Worm (Caenorhabditis elegans): Measurements from ENCODE around the gene C18A11.2.
A peak's percentile ranks its signal among the peaks of the same experiment; 100 is the strongest.

C18A11.2 gene

ce11 chrX:8022728-8023127 is 44.6 kb upstream of the C18A11.2 start (continued):
- TF ChIP-seq ztf-3 (GFP tag; optimal IDR thresholded peaks at IDR 0.05) (no peak), him-1 (tag; optimal IDR thresholded peaks at IDR 0.05) (no peak), K12H6.12 (tag; optimal IDR thresholded peaks at IDR 0.05) (no peak), rpc-1 (optimal IDR thresholded peaks at IDR 0.05) (no peak), rpc-1 (tag; optimal IDR thresholded peaks at IDR 0.05) (no peak), T07F8.4 (tag; optimal IDR thresholded peaks at IDR 0.05) (no peak), F23B12.7 (tag; optimal IDR thresholded peaks at IDR 0.05; ENCODE audit: insufficient read depth) (no peak), lin-54 (GFP tag; optimal IDR thresholded peaks at IDR 0.05) (peak; percentile 19), T26A5.8 (tag; optimal IDR thresholded peaks at IDR 0.05) (no peak), rec-8 (tag; optimal IDR thresholded peaks at IDR 0.05) (no peak), egl-44 (GFP tag; IDR thresholded peaks at IDR 0.05) (peak; percentile 38; the same call in 1 of the 2 replicates), snpc-3.4 (tag; optimal IDR thresholded peaks at IDR 0.05) (no peak), ztf-28 (GFP tag; IDR thresholded peaks at IDR 0.05) (no peak), Y53G8AR.9 (GFP tag; conservative IDR thresholded peaks at IDR 0.05) (no peak), ZK185.1 (tag; optimal IDR thresholded peaks at IDR 0.05; ENCODE audit: poor library complexity, severe bottlenecking) (no peak), dpff-1 (tag; optimal IDR thresholded peaks at IDR 0.05) (no peak), ets-4 (GFP tag; optimal IDR thresholded peaks at IDR 0.05) (peak; percentile 42), F52B5.7 (tag; optimal IDR thresholded peaks at IDR 0.05) (no peak), mes-4 (tag; optimal IDR thresholded peaks at IDR 0.05) (no peak), madf-8 (GFP tag; conservative IDR thresholded peaks at IDR 0.05) (no peak), B0019.2 (GFP tag; conservative IDR thresholded peaks at IDR 0.05) (no peak), mcd-1 (GFP tag; IDR thresholded peaks at IDR 0.05) (no peak), repo-1 (tag; optimal IDR thresholded peaks at IDR 0.05) (peak; percentile 3), Y67H2A.10 (GFP tag; conservative IDR thresholded peaks at IDR 0.05) (no peak), zim-3 (tag; optimal IDR thresholded peaks at IDR 0.05) (no peak), hlh-26 (GFP tag; conservative IDR thresholded peaks at IDR 0.05) (no peak), F37B4.10 (GFP tag; IDR thresholded peaks at IDR 0.05) (no peak), pha-4 (tag; optimal IDR thresholded peaks at IDR 0.05) (peak; percentile 90), nfya-1 (tag; optimal IDR thresholded peaks at IDR 0.05; ENCODE audit: borderline replicate concordance, insufficient read depth) (no peak), lin-40 (tag; optimal IDR thresholded peaks at IDR 0.05) (no peak), cebp-1 (GFP tag; IDR thresholded peaks at IDR 0.05) (no peak), cebp-1 (tag; optimal IDR thresholded peaks at IDR 0.05) (peak; percentile 59), madf-6 (GFP tag; IDR thresholded peaks at IDR 0.05) (no peak), pbrm-1 (GFP tag; IDR thresholded peaks at IDR 0.05) (0 out of 2 replicates have a peak, but pooled peaks have one; percentile 10), nhr-27 (tag; optimal IDR thresholded peaks at IDR 0.05) (no peak), lin-26 (GFP tag; IDR thresholded peaks at IDR 0.05) (no peak), egl-18 (GFP tag; IDR thresholded peaks at IDR 0.05) (no peak), snpc-1.3 (tag; optimal IDR thresholded peaks at IDR 0.05; ENCODE audit: insufficient read depth) (no peak), unc-130 (GFP tag; optimal IDR thresholded peaks at IDR 0.05) (no peak), hsf-1 (GFP tag; IDR thresholded peaks at IDR 0.05) (no peak), madf-10 (tag; optimal IDR thresholded peaks at IDR 0.05) (no peak), B0261.1 (tag; optimal IDR thresholded peaks at IDR 0.05) (no peak), ceh-40 (GFP tag; IDR thresholded peaks at IDR 0.05) (no peak), ccch-3 (GFP tag; optimal IDR thresholded peaks at IDR 0.05) (no peak), Y79H2A.3 (GFP tag; conservative IDR thresholded peaks at IDR 0.05) (no peak), F49E8.2 (tag; optimal IDR thresholded peaks at IDR 0.05; ENCODE audit: insufficient read depth) (no peak), lsl-1 (GFP tag; optimal IDR thresholded peaks at IDR 0.05) (no peak), nhr-80 (tag; optimal IDR thresholded peaks at IDR 0.05) (peak; percentile 73), aptf-2 (GFP tag; conservative IDR thresholded peaks at IDR 0.05) (no peak)

Data from whole organism, young adult.